Fruit fly (Drosophila melanogaster) whole organism, wandering third instar larva: ENCODE results near the gene Ndfip.
A peak's percentile ranks its signal among the peaks of the same experiment; 100 is the strongest.

ENCODE experiments used
- Abd-B ChIP-seq: fragments of >200 bp; optimal IDR thresholded peaks from 2 replicates; lab custom pipeline; 2017; ENCODE audit warnings: missing biosample characterization, missing genetic modification characterization
- CG32264 ChIP-seq: fragments of 200-800 bp; sonication (Bioruptor generic); optimal IDR thresholded peaks from 2 replicates; lab custom pipeline; 2016; ENCODE audit warnings: missing biosample characterization, missing genetic modification characterization
- CG9705 ChIP-seq: fragments of 200-800 bp; sonication (Bioruptor generic); optimal IDR thresholded peaks from 2 replicates; lab custom pipeline; 2018; ENCODE audit warnings: missing biosample characterization, mild to moderate bottlenecking, missing genetic modification characterization
- CrebA ChIP-seq: fragments of 200-800 bp; sonication (Bioruptor generic); optimal IDR thresholded peaks from 2 replicates; lab custom pipeline; 2016; ENCODE audit warnings: missing biosample characterization, mild to moderate bottlenecking, missing genetic modification characterization, borderline replicate concordance
- Dfd ChIP-seq: fragments of >200 bp; optimal IDR thresholded peaks from 2 replicates; lab custom pipeline; 2017; ENCODE audit warnings: missing biosample characterization, missing genetic modification characterization
- Dif ChIP-seq: fragments of 200-275, 200-300 bp; sonication (Bioruptor generic); optimal IDR thresholded peaks from 2 replicates; lab custom pipeline; 2018; ENCODE audit warnings: missing biosample characterization, missing genetic modification characterization; ENCODE audit not compliant: partially characterized antibody
- GATAd ChIP-seq: sonication (Bioruptor generic); optimal IDR thresholded peaks from 2 replicates; lab custom pipeline; 2016; ENCODE audit warnings: missing biosample characterization, missing genetic modification characterization
- HLH106 ChIP-seq: fragments of 200-800 bp; optimal IDR thresholded peaks from 3 replicates; lab custom pipeline; 2019; ENCODE audit warnings: missing biosample characterization, mild to moderate bottlenecking, missing genetic modification characterization, moderate library complexity
- Hnf4 ChIP-seq: fragments of 200-800 bp; sonication (Bioruptor generic); optimal IDR thresholded peaks from 2 replicates; lab custom pipeline; 2016; ENCODE audit warnings: missing biosample characterization, mild to moderate bottlenecking, missing genetic modification characterization
- Hr78 ChIP-seq: fragments of >200 bp; optimal IDR thresholded peaks from 2 replicates; lab custom pipeline; 2017; ENCODE audit warnings: missing biosample characterization, missing genetic modification characterization
- Hr83 ChIP-seq: fragments of 200-300 bp; sonication (Bioruptor generic); optimal IDR thresholded peaks from 2 replicates; lab custom pipeline; 2016; ENCODE audit warnings: missing biosample characterization, mild to moderate bottlenecking, missing genetic modification characterization, moderate library complexity; ENCODE audit not compliant: poor library complexity, severe bottlenecking
- Jra ChIP-seq: sonication (Bioruptor generic); optimal IDR thresholded peaks from 2 replicates; lab custom pipeline; 2016; ENCODE audit warnings: missing biosample characterization, missing genetic modification characterization
- Mio ChIP-seq: sonication (Bioruptor generic); optimal IDR thresholded peaks from 2 replicates; lab custom pipeline; 2016; ENCODE audit warnings: missing biosample characterization, missing genetic modification characterization
- Myc ChIP-seq: fragments of >200 bp; optimal IDR thresholded peaks from 2 replicates; lab custom pipeline; 2017
- N ChIP-seq: fragments of >200 bp; optimal IDR thresholded peaks from 2 replicates; lab custom pipeline; 2018; ENCODE audit warnings: missing biosample characterization, missing external identifiers, missing genetic modification characterization
- OdsH ChIP-seq: fragments of 200-800 bp; sonication (Bioruptor generic); optimal IDR thresholded peaks from 2 replicates; lab custom pipeline; 2016; ENCODE audit warnings: missing biosample characterization, mild to moderate bottlenecking, missing genetic modification characterization
- Rel ChIP-seq, 2 experiments: fragments of 200-800 bp; sonication (Bioruptor generic) in 1 of 2; optimal IDR thresholded peaks; 2 replicates in 1 of 2; 3 replicates in 1 of 2; lab custom pipeline; 2016 to 2019; ENCODE audit warnings: mild to moderate bottlenecking in 2 of 2, missing biosample characterization in 2 of 2, missing genetic modification characterization in 2 of 2, moderate library complexity in 1 of 2
- Sp1 ChIP-seq: fragments of 200-800 bp; sonication (Bioruptor generic); optimal IDR thresholded peaks from 3 replicates; lab custom pipeline; 2019; ENCODE audit warnings: missing biosample characterization, mild to moderate bottlenecking, missing genetic modification characterization, moderate library complexity
- Vsx2 ChIP-seq: fragments of 200-300, 225-300 bp; sonication (Bioruptor generic); optimal IDR thresholded peaks from 2 replicates; lab custom pipeline; 2018; ENCODE audit warnings: missing biosample characterization, missing genetic modification characterization; ENCODE audit not compliant: partially characterized antibody
- br ChIP-seq: fragments of 200-800 bp; sonication (Bioruptor generic); optimal IDR thresholded peaks from 2 replicates; lab custom pipeline; 2016; ENCODE audit warnings: missing biosample characterization, missing genetic modification characterization
- brk ChIP-seq: fragments of 200-800 bp; sonication (Bioruptor generic); optimal IDR thresholded peaks from 2 replicates; lab custom pipeline; 2016; ENCODE audit warnings: missing biosample characterization, mild to moderate bottlenecking, missing genetic modification characterization
- dl ChIP-seq, 2 experiments: fragments of 175-275, 200-275 bp in 1 of 2; fragments of 200-275 bp in 1 of 2; sonication (Bioruptor generic); optimal IDR thresholded peaks; lab custom pipeline; 2018; ENCODE audit warnings: mild to moderate bottlenecking in 2 of 2, missing biosample characterization in 2 of 2, missing genetic modification characterization in 2 of 2, moderate library complexity in 2 of 2; ENCODE audit not compliant: partially characterized antibody in 2 of 2, insufficient read depth in 1 of 2
- dmrt93B ChIP-seq: fragments of 200-800 bp; sonication (Bioruptor generic); optimal IDR thresholded peaks from 2 replicates; lab custom pipeline; 2018; ENCODE audit warnings: missing biosample characterization, mild to moderate bottlenecking, missing genetic modification characterization
- dsf ChIP-seq: sonication (Bioruptor generic); optimal IDR thresholded peaks from 2 replicates; lab custom pipeline; 2016; ENCODE audit warnings: missing biosample characterization, missing genetic modification characterization, borderline replicate concordance
- ey ChIP-seq: fragments of 200-800 bp; sonication (Bioruptor generic); optimal IDR thresholded peaks from 2 replicates; lab custom pipeline; 2016; ENCODE audit warnings: missing biosample characterization, missing genetic modification characterization
- foxo ChIP-seq, 2 experiments: fragments of 200-800 bp; sonication (Bioruptor generic); optimal IDR thresholded peaks; 2 replicates in 1 of 2; 3 replicates in 1 of 2; lab custom pipeline; 2016 to 2017; ENCODE audit warnings: missing biosample characterization in 2 of 2, missing genetic modification characterization in 2 of 2
- fru ChIP-seq: fragments of 200-800 bp; sonication (Bioruptor generic); optimal IDR thresholded peaks from 3 replicates; lab custom pipeline; 2016; ENCODE audit warnings: missing biosample characterization, mild to moderate bottlenecking, missing genetic modification characterization
- h ChIP-seq: fragments of 200-800 bp; sonication (Bioruptor generic); optimal IDR thresholded peaks from 3 replicates; lab custom pipeline; 2016; ENCODE audit warnings: missing biosample characterization, mild to moderate bottlenecking, missing genetic modification characterization
- jim ChIP-seq: fragments of 175-275, 200-325 bp; sonication (Bioruptor generic); optimal IDR thresholded peaks from 2 replicates; lab custom pipeline; 2016; ENCODE audit warnings: missing biosample characterization, mild to moderate bottlenecking, missing genetic modification characterization
- lola ChIP-seq: fragments of >200 bp; optimal IDR thresholded peaks from 2 replicates; lab custom pipeline; 2017; ENCODE audit warnings: missing biosample characterization, missing genetic modification characterization
- pan ChIP-seq: fragments of >200 bp; optimal IDR thresholded peaks from 2 replicates; lab custom pipeline; 2017
- psq ChIP-seq: fragments of 200-800 bp; sonication (Bioruptor generic); optimal IDR thresholded peaks from 3 replicates; lab custom pipeline; 2017; ENCODE audit warnings: missing biosample characterization, mild to moderate bottlenecking, missing genetic modification characterization, moderate library complexity
- rgr ChIP-seq: fragments of 200-800 bp; sonication (Bioruptor generic); optimal IDR thresholded peaks from 3 replicates; lab custom pipeline; 2016; ENCODE audit warnings: missing biosample characterization, mild to moderate bottlenecking, missing genetic modification characterization
- sage ChIP-seq: fragments of 200-800 bp; sonication (Bioruptor generic); optimal IDR thresholded peaks from 2 replicates; lab custom pipeline; 2016; ENCODE audit warnings: missing biosample characterization, mild to moderate bottlenecking, missing genetic modification characterization
- sv ChIP-seq: fragments of 200-800 bp; sonication (Bioruptor generic); optimal IDR thresholded peaks from 3 replicates; lab custom pipeline; 2016; ENCODE audit warnings: missing biosample characterization, missing genetic modification characterization
- tai ChIP-seq: sonication (Bioruptor generic); optimal IDR thresholded peaks from 2 replicates; lab custom pipeline; 2016; ENCODE audit warnings: missing biosample characterization, missing genetic modification characterization
- usp ChIP-seq: fragments of >200 bp; optimal IDR thresholded peaks from 2 replicates; lab custom pipeline; 2017; ENCODE audit warnings: missing biosample characterization, missing genetic modification characterization
- woc ChIP-seq: sonication (Bioruptor generic); optimal IDR thresholded peaks from 2 replicates; lab custom pipeline; 2016; ENCODE audit warnings: missing biosample characterization, mild to moderate bottlenecking, missing genetic modification characterization

Ndfip gene

dm6 chr3L:17608185-17609067 lies 45.7 kb downstream of the Ndfip start:
- peak; percentile 21 for TF ChIP-seq Hnf4 (GFP tag; lab: Kevin White, UChicago)
- TF ChIP-seq brk (GFP tag; lab: Kevin White, UChicago): no peak
- peak; percentile 71 for TF ChIP-seq Sp1 (GFP tag; lab: Kevin White, UChicago)
- peak; percentile 12 for TF ChIP-seq tai (GFP tag; lab: Kevin White, UChicago)
- no peak for TF ChIP-seq Mio (GFP tag; lab: Kevin White, UChicago)
- peak; percentile 57 for TF ChIP-seq fru (GFP tag; lab: Kevin White, UChicago)
- peak in 1 of 2 experiments; percentile 68 for TF ChIP-seq foxo (GFP tag; optimal IDR thresholded peaks at IDR 0.05; lab: Kevin White, UChicago)
- no peak for TF ChIP-seq pan
- TF ChIP-seq h (GFP tag; lab: Kevin White, UChicago): peak; percentile 60
- no peak for TF ChIP-seq CrebA (GFP tag; lab: Kevin White, UChicago)
- TF ChIP-seq Dif: no peak
- TF ChIP-seq br: peak; percentile 52
- peak; percentile 68 for TF ChIP-seq psq
- no peak for TF ChIP-seq sage (GFP tag; lab: Kevin White, UChicago)
- no peak for TF ChIP-seq GATAd (GFP tag; lab: Kevin White, UChicago)
- peak; percentile 37 for TF ChIP-seq rgr (GFP tag; lab: Kevin White, UChicago)
- TF ChIP-seq sv (GFP tag; lab: Kevin White, UChicago): no peak
- peak; percentile 68 for TF ChIP-seq woc (GFP tag; lab: Kevin White, UChicago)
- no peak for TF ChIP-seq lola (GFP tag; lab: Kevin White, UChicago)
- TF ChIP-seq Hr83 (GFP tag; lab: Kevin White, UChicago): no peak
- TF ChIP-seq Abd-B: no peak
- peak; percentile 76 for TF ChIP-seq OdsH (GFP tag; lab: Kevin White, UChicago)
- TF ChIP-seq jim (GFP tag; lab: Kevin White, UChicago): no peak
- no peak for TF ChIP-seq Vsx2 (GFP tag; lab: Kevin White, UChicago)
- TF ChIP-seq Myc (lab: Kevin White, UChicago): no peak
- TF ChIP-seq CG32264 (GFP tag; lab: Kevin White, UChicago): peak; percentile 34
- no peak for TF ChIP-seq Hr78 (GFP tag; lab: Kevin White, UChicago)
- TF ChIP-seq dsf (GFP tag; lab: Kevin White, UChicago): no peak
- no peak for TF ChIP-seq dl (GFP tag; optimal IDR thresholded peaks at IDR 0.05; lab: Kevin White, UChicago; ENCODE audit: insufficient read depth in 1 of 2, partially characterized antibody in 2 of 2)
- TF ChIP-seq usp (GFP tag; lab: Kevin White, UChicago): no peak
- TF ChIP-seq ey: peak; percentile 62
- peak; percentile 63 for TF ChIP-seq dmrt93B
- TF ChIP-seq HLH106 (tag; lab: Kevin White, UChicago): peak; percentile 63
- TF ChIP-seq Rel (GFP tag; optimal IDR thresholded peaks at IDR 0.05; lab: Kevin White, UChicago): no peak
- no peak for TF ChIP-seq Rel (tag; optimal IDR thresholded peaks at IDR 0.05; lab: Kevin White, UChicago)
- no peak for TF ChIP-seq Dfd (GFP tag; lab: Kevin White, UChicago)
- TF ChIP-seq N: no peak
- TF ChIP-seq CG9705 (GFP tag; lab: Kevin White, UChicago): peak; percentile 49
- TF ChIP-seq Jra: no peak
- TF ChIP-seq, all 38 proteins: peak for 16

DNA sequence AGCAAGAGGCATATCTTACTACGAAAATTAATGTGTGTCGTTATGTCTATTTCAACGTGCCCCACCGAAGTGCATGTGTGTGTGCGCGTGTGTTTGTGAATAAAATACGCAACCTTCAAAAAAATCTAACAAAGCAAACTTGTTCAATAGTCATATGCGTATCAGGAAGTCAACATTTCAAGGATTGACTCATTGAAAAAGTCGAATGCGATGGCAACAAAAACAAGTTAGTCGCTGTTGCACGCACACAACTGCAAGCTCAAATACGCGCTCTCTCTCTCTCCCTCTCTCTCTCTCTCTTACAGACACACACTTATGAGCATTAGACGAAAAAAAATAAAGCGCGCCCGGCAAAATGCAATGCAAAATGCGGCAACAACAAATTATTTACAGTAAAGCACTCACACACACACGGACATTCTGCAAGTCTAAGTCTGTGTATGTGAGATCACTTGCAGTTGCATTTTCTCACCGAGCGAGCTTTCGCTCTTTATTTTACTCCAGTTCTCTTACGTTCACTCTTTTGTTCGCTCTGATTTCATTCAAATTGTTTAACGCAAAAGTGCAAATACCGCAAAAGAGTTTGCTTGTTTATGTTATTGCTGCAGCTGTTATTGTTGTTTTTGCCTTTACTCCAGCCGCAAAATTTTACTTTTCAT lies 47.3 kb downstream of the Ndfip start:
- TF ChIP-seq N (peak; percentile 68), Myc (lab: Kevin White, UChicago) (no peak), CG9705 (GFP tag; lab: Kevin White, UChicago) (no peak), dmrt93B (no peak), Dif (peak; percentile 69), Hr83 (GFP tag; lab: Kevin White, UChicago) (peak; percentile 51), Rel (GFP tag; optimal IDR thresholded peaks at IDR 0.05; lab: Kevin White, UChicago) (no peak), Rel (tag; optimal IDR thresholded peaks at IDR 0.05; lab: Kevin White, UChicago) (no peak), Sp1 (GFP tag; lab: Kevin White, UChicago) (peak; percentile 10), Dfd (GFP tag; lab: Kevin White, UChicago) (no peak), CG32264 (GFP tag; lab: Kevin White, UChicago) (no peak), Jra (no peak), fru (GFP tag; lab: Kevin White, UChicago) (no peak), HLH106 (tag; lab: Kevin White, UChicago) (no peak), sage (GFP tag; lab: Kevin White, UChicago) (no peak), brk (GFP tag; lab: Kevin White, UChicago) (peak; percentile 36), pan (no peak), CrebA (GFP tag; lab: Kevin White, UChicago) (no peak), dl (GFP tag; optimal IDR thresholded peaks at IDR 0.05; lab: Kevin White, UChicago; ENCODE audit: insufficient read depth in 1 of 2, partially characterized antibody in 2 of 2) (peak in 1 of 2 experiments; percentile 74), ey (no peak), Abd-B (no peak), OdsH (GFP tag; lab: Kevin White, UChicago) (no peak), br (no peak), Vsx2 (GFP tag; lab: Kevin White, UChicago) (peak; percentile 27), h (GFP tag; lab: Kevin White, UChicago) (peak; percentile 3), woc (GFP tag; lab: Kevin White, UChicago) (no peak), foxo (GFP tag; optimal IDR thresholded peaks at IDR 0.05; lab: Kevin White, UChicago) (peak in 1 of 2 experiments; percentile 2), Hr78 (GFP tag; lab: Kevin White, UChicago) (no peak), psq (peak; percentile 16), GATAd (GFP tag; lab: Kevin White, UChicago) (no peak), Hnf4 (GFP tag; lab: Kevin White, UChicago) (no peak), lola (GFP tag; lab: Kevin White, UChicago) (no peak), tai (GFP tag; lab: Kevin White, UChicago) (no peak), Mio (GFP tag; lab: Kevin White, UChicago) (no peak)
